Worm (Caenorhabditis elegans): ENCODE data around the gene T05G5.5.

DNA sequence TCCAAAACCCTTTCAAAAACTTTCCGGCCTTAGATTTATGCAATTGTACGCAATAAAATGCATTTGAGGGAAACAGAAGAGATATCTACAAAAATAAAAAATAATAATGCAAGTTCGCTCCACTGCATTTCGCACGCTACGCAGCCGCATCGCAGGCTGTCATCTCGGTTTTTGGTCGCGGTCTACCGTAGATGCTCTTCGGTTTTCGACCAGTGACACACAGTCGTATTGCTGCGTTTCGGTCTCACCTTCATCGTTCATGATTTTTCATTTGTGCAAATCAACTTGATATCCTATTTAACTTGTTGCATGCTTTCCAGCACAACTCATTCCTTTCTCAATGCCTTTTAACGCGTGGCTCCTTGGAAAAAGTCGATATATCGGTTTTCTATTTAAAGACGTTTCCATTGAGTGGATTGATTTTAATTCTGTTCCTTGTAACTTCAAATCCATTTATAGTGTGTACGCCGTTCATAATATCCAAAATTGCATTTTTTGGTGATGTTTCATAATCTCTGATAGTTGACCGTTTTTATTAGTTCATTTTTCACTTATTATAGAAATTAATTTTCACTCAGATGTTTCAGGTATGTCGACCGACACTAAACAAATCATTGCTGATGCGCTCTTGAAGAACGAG is 29.6 kb upstream of the T05G5.5 start, which contains the start of gene vha-1:
- no peak for TF ChIP-seq fkh-3 (tag; optimal IDR thresholded peaks at IDR 0.05)
- TF ChIP-seq pha-4 (tag; optimal IDR thresholded peaks at IDR 0.05) = peak; percentile 92
- TF ChIP-seq unc-62 (GFP tag; optimal IDR thresholded peaks at IDR 0.05) = peak; percentile 18
- TF ChIP-seq dox-1 (GFP tag; IDR thresholded peaks at IDR 0.05) = peak; percentile 88
- TF ChIP-seq Y79H2A.3 (GFP tag; conservative IDR thresholded peaks at IDR 0.05) = no peak
- no peak for TF ChIP-seq dpl-1 (GFP tag; optimal IDR thresholded peaks at IDR 0.05)
- no peak for TF ChIP-seq F57C9.4 (tag; optimal IDR thresholded peaks at IDR 0.05)
- 0 out of 2 replicates have a peak, but pooled peaks have one; percentile 54 for TF ChIP-seq B0336.3 (GFP tag; IDR thresholded peaks at IDR 0.05)
- peak; percentile 34 for TF ChIP-seq F33H1.4 (GFP tag; IDR thresholded peaks at IDR 0.05)
